Worm (Caenorhabditis elegans) whole organism, young adult: Measurements from ENCODE around the gene F43C9.1.

ENCODE experiments used
- F33H1.4 ChIP-seq: fragments of 200-800 bp; sonication (Bioruptor generic); IDR thresholded peaks from 2 replicates; pipeline ENCODE4 v1.3.6; 2022; ENCODE audit warnings: missing genetic modification reagents, missing genetic modification characterization, missing compliant biosample characterization
- F37B4.10 ChIP-seq: fragments of 200-800 bp; sonication (Bioruptor generic); IDR thresholded peaks from 2 replicates; pipeline ENCODE4 v1.3.6; 2022; ENCODE audit warnings: missing genetic modification characterization, missing compliant biosample characterization
- K11D2.4 ChIP-seq: fragments of 200-800 bp; sonication (Bioruptor generic); IDR thresholded peaks from 2 replicates; pipeline ENCODE4 v1.3.6; 2022; ENCODE audit warnings: missing genetic modification reagents, missing genetic modification characterization, missing compliant biosample characterization
- dox-1 ChIP-seq: fragments of 200-800 bp; sonication (Bioruptor generic); IDR thresholded peaks from 2 replicates; pipeline ENCODE4 v1.3.6; 2022; ENCODE audit warnings: missing genetic modification reagents, missing genetic modification characterization, missing compliant biosample characterization
- dpff-1 ChIP-seq: sonication (generic microtip); optimal IDR thresholded peaks from 2 replicates; lab custom pipeline; 2017; ENCODE audit warnings: mild to moderate bottlenecking, missing genetic modification characterization, missing compliant biosample characterization
- lag-1 ChIP-seq: fragments of 200-800 bp; sonication (Bioruptor generic); IDR thresholded peaks from 2 replicates; pipeline ENCODE4 v1.3.6; 2022; ENCODE audit warnings: missing genetic modification reagents, missing genetic modification characterization, missing compliant biosample characterization
- lsl-1 ChIP-seq: fragments of 200-800 bp; sonication (Bioruptor generic); optimal IDR thresholded peaks from 2 replicates; lab custom pipeline; 2018; ENCODE audit warnings: mild to moderate bottlenecking, missing genetic modification characterization, moderate library complexity, missing compliant biosample characterization
- madf-3 ChIP-seq: fragments of 200-800 bp; sonication (Bioruptor generic); IDR thresholded peaks from 2 replicates; pipeline ENCODE4 v1.3.6; 2022; ENCODE audit warnings: missing genetic modification reagents, missing genetic modification characterization, missing compliant biosample characterization
- mes-4 ChIP-seq: sonication (generic microtip); optimal IDR thresholded peaks from 2 replicates; lab custom pipeline; 2016; ENCODE audit warnings: missing genotype, missing genetic modification characterization, missing compliant biosample characterization
- snpc-1.3 ChIP-seq: sonication (generic microtip); optimal IDR thresholded peaks from 2 replicates; lab custom pipeline; 2017; ENCODE audit warnings: missing genetic modification characterization, mild to moderate bottlenecking, missing compliant biosample characterization, antibody characterized with exemption, moderate library complexity, missing genotype, missing genetic modification reagents; ENCODE audit not compliant: insufficient read depth
- snpc-3.4 ChIP-seq: sonication (generic microtip); optimal IDR thresholded peaks from 2 replicates; lab custom pipeline; 2017; ENCODE audit warnings: missing genetic modification characterization, mild to moderate bottlenecking, missing compliant biosample characterization, antibody characterized with exemption, moderate library complexity, missing genotype, missing genetic modification reagents
- unc-62 ChIP-seq: fragments of 150-350 bp; optimal IDR thresholded peaks from 2 replicates; lab custom pipeline; 2014; ENCODE audit warnings: missing biosample characterization, missing genetic modification reagents, missing genetic modification characterization

ce11 chrX:4813115-4813732 is 20.1 kb downstream of the F43C9.1 start:
- TF ChIP-seq snpc-3.4 (no peak), madf-3 (GFP tag; lab: Robert Waterston, UW) (no peak), K11D2.4 (GFP tag; lab: Robert Waterston, UW) (no peak), snpc-1.3 (tag; lab: Kevin White, UChicago) (no peak), unc-62 (no peak), dox-1 (GFP tag; lab: Robert Waterston, UW) (no peak), dpff-1 (no peak), F37B4.10 (GFP tag; lab: Robert Waterston, UW) (no peak), F33H1.4 (GFP tag; lab: Robert Waterston, UW) (no peak), lsl-1 (GFP tag; lab: Kevin White, UChicago) (no peak), lag-1 (GFP tag; lab: Robert Waterston, UW) (no peak), mes-4 (no peak)
